Worm (Caenorhabditis elegans) whole organism, late embryonic: ENCODE measurements around the gene F46F2.3.

Experiments
- K02D7.2 ChIP-seq: sonication (generic microtip); optimal IDR thresholded peaks from 2 replicates; lab custom pipeline; 2017; ENCODE audit warnings: mild to moderate bottlenecking, missing genetic modification characterization, missing compliant biosample characterization
- ceh-9 ChIP-seq: sonication (generic microtip); optimal IDR thresholded peaks from 2 replicates; lab custom pipeline; 2016; ENCODE audit warnings: mild to moderate bottlenecking, missing genetic modification characterization, inconsistent platforms, missing compliant biosample characterization
- fax-1 ChIP-seq: sonication (generic microtip); optimal IDR thresholded peaks from 2 replicates; lab custom pipeline; 2016; ENCODE audit warnings: missing genotype, missing genetic modification characterization, missing compliant biosample characterization
- fkh-10 ChIP-seq: fragments of 150-350 bp; optimal IDR thresholded peaks from 2 replicates; lab custom pipeline; 2014; ENCODE audit warnings: missing biosample characterization, missing genetic modification reagents, missing genetic modification characterization
- gmeb-2 ChIP-seq: sonication (generic microtip); optimal IDR thresholded peaks from 2 replicates; lab custom pipeline; 2016; ENCODE audit warnings: missing genetic modification characterization, inconsistent platforms, missing compliant biosample characterization
- lin-11 ChIP-seq: fragments of 200-800 bp; sonication (Bioruptor generic); optimal IDR thresholded peaks from 2 replicates; lab custom pipeline; 2018; ENCODE audit warnings: mild to moderate bottlenecking, missing genetic modification characterization, missing compliant biosample characterization
- nfya-1 ChIP-seq: sonication (generic microtip); optimal IDR thresholded peaks from 2 replicates; lab custom pipeline; 2017; ENCODE audit warnings: missing genetic modification characterization, mild to moderate bottlenecking, missing compliant biosample characterization, antibody characterized with exemption, moderate library complexity
- nhr-11 ChIP-seq: fragments of 150-350 bp; optimal IDR thresholded peaks from 2 replicates; lab custom pipeline; 2014; ENCODE audit warnings: missing biosample characterization, missing genetic modification characterization
- npax-4 ChIP-seq: sonication (generic microtip); optimal IDR thresholded peaks from 2 replicates; lab custom pipeline; 2016; ENCODE audit warnings: missing genetic modification characterization, missing compliant biosample characterization
- odd-2 ChIP-seq: sonication (generic microtip); optimal IDR thresholded peaks from 2 replicates; lab custom pipeline; 2017; ENCODE audit warnings: antibody characterized with exemption, mild to moderate bottlenecking, missing genetic modification characterization, missing compliant biosample characterization
- pha-4 ChIP-seq: fragments of 150-350 bp; optimal IDR thresholded peaks from 2 replicates; lab custom pipeline; 2018; ENCODE audit warnings: missing biosample characterization, missing genetic modification reagents, missing genetic modification characterization
- pqm-1 ChIP-seq: sonication (generic microtip); optimal IDR thresholded peaks from 2 replicates; lab custom pipeline; 2016; ENCODE audit warnings: missing genetic modification characterization, missing compliant biosample characterization
- rnt-1 ChIP-seq: sonication (generic microtip); optimal IDR thresholded peaks from 2 replicates; lab custom pipeline; 2016; ENCODE audit warnings: missing genetic modification characterization, missing compliant biosample characterization
- unc-86 ChIP-seq: sonication (generic microtip); optimal IDR thresholded peaks from 2 replicates; lab custom pipeline; 2016; ENCODE audit warnings: missing genetic modification characterization, missing compliant biosample characterization

ce11 chrX:15270656-15271055 is 10.6 kb upstream of the F46F2.3 start:
- TF ChIP-seq unc-86 (tag; lab: Kevin White, UChicago) (no peak), nfya-1 (tag; lab: Kevin White, UChicago) (no peak), gmeb-2 (tag; lab: Kevin White, UChicago) (no peak), pha-4 (tag; lab: Kevin White, UChicago) (no peak), rnt-1 (tag; lab: Kevin White, UChicago) (no peak), npax-4 (no peak), fax-1 (tag; lab: Kevin White, UChicago) (no peak), nhr-11 (tag; lab: Kevin White, UChicago) (no peak), pqm-1 (tag; lab: Kevin White, UChicago) (no peak), odd-2 (tag; lab: Kevin White, UChicago) (no peak), ceh-9 (no peak), fkh-10 (GFP tag; lab: Kevin White, UChicago) (no peak), K02D7.2 (tag; lab: Kevin White, UChicago) (no peak), lin-11 (tag; lab: Kevin White, UChicago) (no peak)
